Fruit fly (Drosophila melanogaster) whole organism, wandering third instar larva: ENCODE measurements around the gene Ndc1.
A peak's percentile ranks its signal among the peaks of the same experiment; 100 is the strongest.

Experiments
- Abd-B ChIP-seq: fragments of >200 bp; optimal IDR thresholded peaks from 2 replicates; lab custom pipeline; 2017; ENCODE audit warnings: missing biosample characterization, missing genetic modification characterization
- CG32264 ChIP-seq: fragments of 200-800 bp; sonication (Bioruptor generic); optimal IDR thresholded peaks from 2 replicates; lab custom pipeline; 2016; ENCODE audit warnings: missing biosample characterization, missing genetic modification characterization
- CG9705 ChIP-seq: fragments of 200-800 bp; sonication (Bioruptor generic); optimal IDR thresholded peaks from 2 replicates; lab custom pipeline; 2018; ENCODE audit warnings: missing biosample characterization, mild to moderate bottlenecking, missing genetic modification characterization
- CrebA ChIP-seq: fragments of 200-800 bp; sonication (Bioruptor generic); optimal IDR thresholded peaks from 2 replicates; lab custom pipeline; 2016; ENCODE audit warnings: missing biosample characterization, mild to moderate bottlenecking, missing genetic modification characterization, borderline replicate concordance
- Dfd ChIP-seq: fragments of >200 bp; optimal IDR thresholded peaks from 2 replicates; lab custom pipeline; 2017; ENCODE audit warnings: missing biosample characterization, missing genetic modification characterization
- Dif ChIP-seq: fragments of 200-275, 200-300 bp; sonication (Bioruptor generic); optimal IDR thresholded peaks from 2 replicates; lab custom pipeline; 2018; ENCODE audit warnings: missing biosample characterization, missing genetic modification characterization; ENCODE audit not compliant: partially characterized antibody
- GATAd ChIP-seq: sonication (Bioruptor generic); optimal IDR thresholded peaks from 2 replicates; lab custom pipeline; 2016; ENCODE audit warnings: missing biosample characterization, missing genetic modification characterization
- HLH106 ChIP-seq: fragments of 200-800 bp; optimal IDR thresholded peaks from 3 replicates; lab custom pipeline; 2019; ENCODE audit warnings: missing biosample characterization, mild to moderate bottlenecking, missing genetic modification characterization, moderate library complexity
- Hnf4 ChIP-seq: fragments of 200-800 bp; sonication (Bioruptor generic); optimal IDR thresholded peaks from 2 replicates; lab custom pipeline; 2016; ENCODE audit warnings: missing biosample characterization, mild to moderate bottlenecking, missing genetic modification characterization
- Hr78 ChIP-seq: fragments of >200 bp; optimal IDR thresholded peaks from 2 replicates; lab custom pipeline; 2017; ENCODE audit warnings: missing biosample characterization, missing genetic modification characterization
- Hr83 ChIP-seq: fragments of 200-300 bp; sonication (Bioruptor generic); optimal IDR thresholded peaks from 2 replicates; lab custom pipeline; 2016; ENCODE audit warnings: missing biosample characterization, mild to moderate bottlenecking, missing genetic modification characterization, moderate library complexity; ENCODE audit not compliant: poor library complexity, severe bottlenecking
- Jra ChIP-seq: sonication (Bioruptor generic); optimal IDR thresholded peaks from 2 replicates; lab custom pipeline; 2016; ENCODE audit warnings: missing biosample characterization, missing genetic modification characterization
- Mio ChIP-seq: sonication (Bioruptor generic); optimal IDR thresholded peaks from 2 replicates; lab custom pipeline; 2016; ENCODE audit warnings: missing biosample characterization, missing genetic modification characterization
- Myc ChIP-seq: fragments of >200 bp; optimal IDR thresholded peaks from 2 replicates; lab custom pipeline; 2017
- N ChIP-seq: fragments of >200 bp; optimal IDR thresholded peaks from 2 replicates; lab custom pipeline; 2018; ENCODE audit warnings: missing biosample characterization, missing external identifiers, missing genetic modification characterization
- OdsH ChIP-seq: fragments of 200-800 bp; sonication (Bioruptor generic); optimal IDR thresholded peaks from 2 replicates; lab custom pipeline; 2016; ENCODE audit warnings: missing biosample characterization, mild to moderate bottlenecking, missing genetic modification characterization
- Rel ChIP-seq, 2 experiments: fragments of 200-800 bp; sonication (Bioruptor generic) in 1 of 2; optimal IDR thresholded peaks; 2 replicates in 1 of 2; 3 replicates in 1 of 2; lab custom pipeline; 2016 to 2019; ENCODE audit warnings: mild to moderate bottlenecking in 2 of 2, missing biosample characterization in 2 of 2, missing genetic modification characterization in 2 of 2, moderate library complexity in 1 of 2
- Sp1 ChIP-seq: fragments of 200-800 bp; sonication (Bioruptor generic); optimal IDR thresholded peaks from 3 replicates; lab custom pipeline; 2019; ENCODE audit warnings: missing biosample characterization, mild to moderate bottlenecking, missing genetic modification characterization, moderate library complexity
- Vsx2 ChIP-seq: fragments of 200-300, 225-300 bp; sonication (Bioruptor generic); optimal IDR thresholded peaks from 2 replicates; lab custom pipeline; 2018; ENCODE audit warnings: missing biosample characterization, missing genetic modification characterization; ENCODE audit not compliant: partially characterized antibody
- br ChIP-seq: fragments of 200-800 bp; sonication (Bioruptor generic); optimal IDR thresholded peaks from 2 replicates; lab custom pipeline; 2016; ENCODE audit warnings: missing biosample characterization, missing genetic modification characterization
- brk ChIP-seq: fragments of 200-800 bp; sonication (Bioruptor generic); optimal IDR thresholded peaks from 2 replicates; lab custom pipeline; 2016; ENCODE audit warnings: missing biosample characterization, mild to moderate bottlenecking, missing genetic modification characterization
- dl ChIP-seq, 2 experiments: fragments of 175-275, 200-275 bp in 1 of 2; fragments of 200-275 bp in 1 of 2; sonication (Bioruptor generic); optimal IDR thresholded peaks; lab custom pipeline; 2018; ENCODE audit warnings: mild to moderate bottlenecking in 2 of 2, missing biosample characterization in 2 of 2, missing genetic modification characterization in 2 of 2, moderate library complexity in 2 of 2; ENCODE audit not compliant: partially characterized antibody in 2 of 2, insufficient read depth in 1 of 2
- dmrt93B ChIP-seq: fragments of 200-800 bp; sonication (Bioruptor generic); optimal IDR thresholded peaks from 2 replicates; lab custom pipeline; 2018; ENCODE audit warnings: missing biosample characterization, mild to moderate bottlenecking, missing genetic modification characterization
- dsf ChIP-seq: sonication (Bioruptor generic); optimal IDR thresholded peaks from 2 replicates; lab custom pipeline; 2016; ENCODE audit warnings: missing biosample characterization, missing genetic modification characterization, borderline replicate concordance
- ey ChIP-seq: fragments of 200-800 bp; sonication (Bioruptor generic); optimal IDR thresholded peaks from 2 replicates; lab custom pipeline; 2016; ENCODE audit warnings: missing biosample characterization, missing genetic modification characterization
- foxo ChIP-seq, 2 experiments: fragments of 200-800 bp; sonication (Bioruptor generic); optimal IDR thresholded peaks; 2 replicates in 1 of 2; 3 replicates in 1 of 2; lab custom pipeline; 2016 to 2017; ENCODE audit warnings: missing biosample characterization in 2 of 2, missing genetic modification characterization in 2 of 2
- fru ChIP-seq: fragments of 200-800 bp; sonication (Bioruptor generic); optimal IDR thresholded peaks from 3 replicates; lab custom pipeline; 2016; ENCODE audit warnings: missing biosample characterization, mild to moderate bottlenecking, missing genetic modification characterization
- h ChIP-seq: fragments of 200-800 bp; sonication (Bioruptor generic); optimal IDR thresholded peaks from 3 replicates; lab custom pipeline; 2016; ENCODE audit warnings: missing biosample characterization, mild to moderate bottlenecking, missing genetic modification characterization
- jim ChIP-seq: fragments of 175-275, 200-325 bp; sonication (Bioruptor generic); optimal IDR thresholded peaks from 2 replicates; lab custom pipeline; 2016; ENCODE audit warnings: missing biosample characterization, mild to moderate bottlenecking, missing genetic modification characterization
- lola ChIP-seq: fragments of >200 bp; optimal IDR thresholded peaks from 2 replicates; lab custom pipeline; 2017; ENCODE audit warnings: missing biosample characterization, missing genetic modification characterization
- pan ChIP-seq: fragments of >200 bp; optimal IDR thresholded peaks from 2 replicates; lab custom pipeline; 2017
- psq ChIP-seq: fragments of 200-800 bp; sonication (Bioruptor generic); optimal IDR thresholded peaks from 3 replicates; lab custom pipeline; 2017; ENCODE audit warnings: missing biosample characterization, mild to moderate bottlenecking, missing genetic modification characterization, moderate library complexity
- rgr ChIP-seq: fragments of 200-800 bp; sonication (Bioruptor generic); optimal IDR thresholded peaks from 3 replicates; lab custom pipeline; 2016; ENCODE audit warnings: missing biosample characterization, mild to moderate bottlenecking, missing genetic modification characterization
- sage ChIP-seq: fragments of 200-800 bp; sonication (Bioruptor generic); optimal IDR thresholded peaks from 2 replicates; lab custom pipeline; 2016; ENCODE audit warnings: missing biosample characterization, mild to moderate bottlenecking, missing genetic modification characterization
- sv ChIP-seq: fragments of 200-800 bp; sonication (Bioruptor generic); optimal IDR thresholded peaks from 3 replicates; lab custom pipeline; 2016; ENCODE audit warnings: missing biosample characterization, missing genetic modification characterization
- tai ChIP-seq: sonication (Bioruptor generic); optimal IDR thresholded peaks from 2 replicates; lab custom pipeline; 2016; ENCODE audit warnings: missing biosample characterization, missing genetic modification characterization
- usp ChIP-seq: fragments of >200 bp; optimal IDR thresholded peaks from 2 replicates; lab custom pipeline; 2017; ENCODE audit warnings: missing biosample characterization, missing genetic modification characterization
- woc ChIP-seq: sonication (Bioruptor generic); optimal IDR thresholded peaks from 2 replicates; lab custom pipeline; 2016; ENCODE audit warnings: missing biosample characterization, mild to moderate bottlenecking, missing genetic modification characterization

Ndc1 gene

dm6 chr3R:23910260-23910887 lies 13.8 kb upstream of the Ndc1 start:
- TF ChIP-seq Jra (no peak), ey (GFP tag; lab: Kevin White, UChicago) (no peak), HLH106 (tag; lab: Kevin White, UChicago) (no peak), Dfd (no peak), GATAd (no peak), usp (no peak), CG32264 (GFP tag; lab: Kevin White, UChicago) (no peak), N (GFP tag; lab: Kevin White, UChicago) (no peak)

dm6 chr3R:23911073-23911690 lies 13.0 kb upstream of the Ndc1 start:
- TF ChIP-seq pan (lab: Kevin White, UChicago), result no peak
- peak; percentile 11 for TF ChIP-seq Dfd

- TF ChIP-seq Dfd (peak; percentile 41), brk (GFP tag; lab: Kevin White, UChicago) (no peak)
Observed at dm6 chr3R:23912349-23912748, 11.8 kb upstream of the Ndc1 start.

DNA sequence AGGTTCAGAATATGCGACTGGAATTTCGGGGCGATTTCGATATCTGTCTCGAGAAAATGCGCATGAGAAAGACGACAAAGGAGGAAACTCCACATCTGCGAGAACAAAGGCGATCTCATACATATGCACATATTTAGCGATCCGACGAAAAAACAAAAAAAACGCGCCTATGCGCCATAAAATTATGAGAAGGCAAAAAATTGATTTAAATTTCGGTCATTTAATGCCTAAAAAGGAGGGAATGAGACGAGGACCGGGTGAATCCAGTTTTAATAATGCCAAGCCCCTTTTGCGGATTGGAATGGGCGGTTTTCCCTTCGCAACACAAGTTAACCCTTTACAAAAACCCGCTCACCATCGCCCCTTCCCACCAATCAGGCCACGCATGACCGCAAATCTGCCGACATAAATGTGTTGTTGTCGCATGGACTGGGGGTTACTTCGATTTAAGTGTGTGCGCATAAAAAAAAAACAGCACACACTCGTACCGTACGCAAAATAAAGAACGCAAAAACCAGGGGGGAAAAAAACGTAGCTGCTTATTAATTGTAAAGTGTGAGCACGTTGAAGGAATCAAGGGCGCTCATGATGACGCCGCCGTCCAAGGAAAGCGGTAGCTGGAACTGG lies 9.7 kb upstream of the Ndc1 start:
- peak; percentile 1 for TF ChIP-seq Dif (GFP tag; lab: Kevin White, UChicago)
- no peak for TF ChIP-seq jim
- peak; percentile 3 for TF ChIP-seq Vsx2 (GFP tag; lab: Kevin White, UChicago)

DNA sequence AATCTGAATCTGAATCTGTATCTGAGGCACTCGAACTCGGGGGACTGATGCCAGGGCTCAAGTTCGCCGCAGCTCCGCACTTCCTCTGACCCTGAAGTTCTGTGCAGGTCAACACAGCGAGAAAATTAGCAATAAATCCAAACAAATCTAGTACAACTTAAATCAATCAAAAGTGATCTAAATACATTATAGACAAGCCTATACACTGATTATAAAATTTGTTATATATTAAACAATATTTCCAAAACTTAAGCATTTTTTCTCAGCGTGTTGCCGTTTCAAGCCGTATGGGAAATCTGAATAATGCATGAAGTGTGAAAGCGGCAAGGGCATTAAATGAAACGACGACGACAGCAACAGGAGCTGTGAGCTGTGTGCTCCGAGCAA lies 9.2 kb upstream of the Ndc1 start:
- peak; percentile 19 for TF ChIP-seq GATAd
- peak; percentile 88 for TF ChIP-seq tai (GFP tag; lab: Kevin White, UChicago)
- TF ChIP-seq CG32264 (GFP tag; lab: Kevin White, UChicago), result peak; percentile 80
- TF ChIP-seq h (GFP tag; lab: Kevin White, UChicago), result peak; percentile 95
- peak; percentile 89 for TF ChIP-seq brk (GFP tag; lab: Kevin White, UChicago)
- peak; percentile 79 for TF ChIP-seq Rel (GFP tag; optimal IDR thresholded peaks at IDR 0.05; lab: Kevin White, UChicago)
- peak; percentile 68 for TF ChIP-seq Rel (tag; optimal IDR thresholded peaks at IDR 0.05; lab: Kevin White, UChicago)
- TF ChIP-seq Hr83 (GFP tag; lab: Kevin White, UChicago), result no peak
- peak; percentile 82 for TF ChIP-seq dsf (GFP tag; lab: Kevin White, UChicago)
- no peak for TF ChIP-seq Mio (GFP tag; lab: Kevin White, UChicago)
- TF ChIP-seq CrebA (GFP tag; lab: Kevin White, UChicago), result peak; percentile 48
- peak; percentile 94 for TF ChIP-seq Sp1
- no peak for TF ChIP-seq pan (lab: Kevin White, UChicago)
- TF ChIP-seq usp, result no peak
- TF ChIP-seq HLH106 (tag; lab: Kevin White, UChicago), result peak; percentile 94
- no peak for TF ChIP-seq Dif (GFP tag; lab: Kevin White, UChicago)
- TF ChIP-seq woc, result peak; percentile 90
- TF ChIP-seq sage (GFP tag; lab: Kevin White, UChicago), result peak; percentile 93
- TF ChIP-seq foxo (GFP tag; optimal IDR thresholded peaks at IDR 0.05; lab: Kevin White, UChicago), result peak in 1 of 2 experiments; percentile 95
- peak; percentile 95 for TF ChIP-seq rgr (GFP tag; lab: Kevin White, UChicago)
- TF ChIP-seq dmrt93B (GFP tag; lab: Kevin White, UChicago), result peak; percentile 86
- peak; percentile 94 for TF ChIP-seq br (GFP tag; lab: Kevin White, UChicago)
- TF ChIP-seq jim, result no peak
- TF ChIP-seq Vsx2 (GFP tag; lab: Kevin White, UChicago), result no peak
- TF ChIP-seq Myc (lab: Kevin White, UChicago), result no peak
- TF ChIP-seq ey (GFP tag; lab: Kevin White, UChicago), result peak; percentile 93
- peak; percentile 92 for TF ChIP-seq Hnf4 (GFP tag; lab: Kevin White, UChicago)
- no peak for TF ChIP-seq lola (GFP tag; lab: Kevin White, UChicago)
- peak; percentile 94 for TF ChIP-seq fru (GFP tag; lab: Kevin White, UChicago)
- TF ChIP-seq Hr78 (GFP tag; lab: Kevin White, UChicago), result no peak
- TF ChIP-seq sv (GFP tag; lab: Kevin White, UChicago), result no peak
- no peak for TF ChIP-seq Abd-B (GFP tag; lab: Kevin White, UChicago)
- peak; percentile 95 for TF ChIP-seq OdsH (GFP tag; lab: Kevin White, UChicago)
- peak; percentile 80 for TF ChIP-seq CG9705 (GFP tag; lab: Kevin White, UChicago)
- TF ChIP-seq psq (GFP tag; lab: Kevin White, UChicago), result peak; percentile 89
- TF ChIP-seq Jra, result peak; percentile 71
- no peak for TF ChIP-seq Dfd
- no peak for TF ChIP-seq N (GFP tag; lab: Kevin White, UChicago)
- no peak for TF ChIP-seq dl (GFP tag; optimal IDR thresholded peaks at IDR 0.05; lab: Kevin White, UChicago; ENCODE audit: insufficient read depth in 1 of 2, partially characterized antibody in 2 of 2)
